Fruit fly (Drosophila melanogaster) whole organism, prepupa: ENCODE measurements around the gene CG44838.

Source experiments
- Blimp-1 ChIP-seq: fragments of 200-800 bp; sonication (Bioruptor generic); optimal IDR thresholded peaks from 3 replicates; lab custom pipeline; 2017; ENCODE audit warnings: missing biosample characterization, missing genetic modification characterization, mild to moderate bottlenecking, moderate library complexity, missing genetic modification reagents
- CG10631 ChIP-seq: fragments of 200-800 bp; sonication (Bioruptor generic); optimal IDR thresholded peaks from 2 replicates; lab custom pipeline; 2016; ENCODE audit warnings: missing biosample characterization, missing genetic modification characterization
- CG11294 ChIP-seq: fragments of 200-800 bp; sonication (Bioruptor generic); IDR thresholded peaks from 2 replicates; pipeline ENCODE4 v1.3.6; 2022; ENCODE audit warnings: missing biosample characterization, missing genetic modification characterization
- CG11762 ChIP-seq: fragments of 200-800 bp; sonication (Bioruptor generic); optimal IDR thresholded peaks from 3 replicates; lab custom pipeline; 2016; ENCODE audit warnings: missing biosample characterization, missing genetic modification characterization; ENCODE audit not compliant: insufficient read depth
- CG11902 ChIP-seq: fragments of 200-800 bp; sonication (Bioruptor generic); optimal IDR thresholded peaks from 3 replicates; lab custom pipeline; 2016; ENCODE audit warnings: missing biosample characterization, missing genetic modification characterization
- CG1621 ChIP-seq: fragments of 200-800 bp; sonication (Bioruptor generic); optimal IDR thresholded peaks from 3 replicates; lab custom pipeline; 2018; ENCODE audit warnings: missing biosample characterization, mild to moderate bottlenecking, missing genetic modification characterization
- CG16779 ChIP-seq: fragments of 200-800 bp; sonication (Bioruptor generic); optimal IDR thresholded peaks from 3 replicates; lab custom pipeline; 2017; ENCODE audit warnings: missing biosample characterization, mild to moderate bottlenecking, missing genetic modification characterization
- CG3032 ChIP-seq: fragments of 200-800 bp; optimal IDR thresholded peaks from 2 replicates; lab custom pipeline; 2019; ENCODE audit warnings: missing biosample characterization, mild to moderate bottlenecking, missing genetic modification characterization, moderate library complexity
- CG31627 ChIP-seq: fragments of 200-800 bp; sonication (Bioruptor generic); optimal IDR thresholded peaks from 3 replicates; lab custom pipeline; 2016; ENCODE audit warnings: missing biosample characterization, missing genetic modification characterization
- CG32006 ChIP-seq: fragments of 200-800 bp; sonication (Bioruptor generic); optimal IDR thresholded peaks from 3 replicates; lab custom pipeline; 2017; ENCODE audit warnings: missing biosample characterization, mild to moderate bottlenecking, missing genetic modification characterization
- CG4318 ChIP-seq: fragments of 200-800 bp; sonication (Bioruptor generic); optimal IDR thresholded peaks from 3 replicates; lab custom pipeline; 2017; ENCODE audit warnings: missing biosample characterization, mild to moderate bottlenecking, missing genetic modification characterization
- CG6276 ChIP-seq: fragments of 200-800 bp; sonication (Bioruptor generic); optimal IDR thresholded peaks from 2 replicates; lab custom pipeline; 2017; ENCODE audit warnings: missing biosample characterization, mild to moderate bottlenecking, missing genetic modification characterization
- CG6808 ChIP-seq: fragments of 200-800 bp; sonication (Bioruptor generic); optimal IDR thresholded peaks from 3 replicates; lab custom pipeline; 2017; ENCODE audit warnings: missing biosample characterization, missing genetic modification characterization, mild to moderate bottlenecking, moderate library complexity, missing genetic modification reagents
- CG7368 ChIP-seq: fragments of 200-800 bp; sonication (Bioruptor generic); optimal IDR thresholded peaks from 3 replicates; lab custom pipeline; 2016; ENCODE audit warnings: missing biosample characterization, missing genetic modification characterization
- CG8319 ChIP-seq: fragments of 200-800 bp; sonication (Bioruptor generic); optimal IDR thresholded peaks from 3 replicates; lab custom pipeline; 2016; ENCODE audit warnings: missing biosample characterization, missing genetic modification characterization
- CG8632 ChIP-seq: fragments of 200-800 bp; sonication (Bioruptor generic); optimal IDR thresholded peaks from 3 replicates; lab custom pipeline; 2016; ENCODE audit warnings: missing biosample characterization, missing genetic modification characterization
- CG9139 ChIP-seq: fragments of 200-800 bp; sonication (Bioruptor generic); optimal IDR thresholded peaks from 3 replicates; lab custom pipeline; 2017; ENCODE audit warnings: missing biosample characterization, mild to moderate bottlenecking, missing genetic modification characterization
- Eip93F ChIP-seq: fragments of 200-800 bp; sonication (Bioruptor generic); optimal IDR thresholded peaks from 2 replicates; lab custom pipeline; 2016; ENCODE audit warnings: missing biosample characterization, mild to moderate bottlenecking, missing genetic modification characterization
- Gug ChIP-seq: fragments of 200-800 bp; sonication (Bioruptor generic); IDR thresholded peaks from 2 replicates; pipeline ENCODE4 v1.3.6; 2022; ENCODE audit warnings: missing biosample characterization, missing genetic modification characterization
- Hr38 ChIP-seq: sonication (Bioruptor generic); optimal IDR thresholded peaks from 2 replicates; lab custom pipeline; 2016; ENCODE audit warnings: missing biosample characterization, missing genetic modification characterization
- Hr4 ChIP-seq: fragments of 200-800 bp; sonication (Bioruptor generic); optimal IDR thresholded peaks from 3 replicates; lab custom pipeline; 2016; ENCODE audit warnings: missing biosample characterization, missing genetic modification characterization
- Lpt ChIP-seq: fragments of 200-800 bp; sonication (Bioruptor generic); optimal IDR thresholded peaks from 3 replicates; lab custom pipeline; 2016; ENCODE audit warnings: missing biosample characterization, missing genetic modification characterization
- Met ChIP-seq: fragments of 200-800 bp; sonication (Bioruptor generic); optimal IDR thresholded peaks from 3 replicates; lab custom pipeline; 2016; ENCODE audit warnings: missing biosample characterization, missing genetic modification characterization
- OdsH ChIP-seq: fragments of 200-800 bp; sonication (Bioruptor generic); optimal IDR thresholded peaks from 3 replicates; lab custom pipeline; 2016; ENCODE audit warnings: missing biosample characterization, missing genetic modification characterization
- Smox ChIP-seq: fragments of 200-800 bp; sonication (Bioruptor generic); optimal IDR thresholded peaks from 3 replicates; lab custom pipeline; 2016; ENCODE audit warnings: missing biosample characterization, missing genetic modification characterization
- Sox102F ChIP-seq: fragments of 200-800 bp; sonication (Bioruptor generic); optimal IDR thresholded peaks from 2 replicates; lab custom pipeline; 2016; ENCODE audit warnings: missing biosample characterization, mild to moderate bottlenecking, missing genetic modification characterization
- Sox14 ChIP-seq: fragments of 200-800 bp; sonication (Bioruptor generic); optimal IDR thresholded peaks from 3 replicates; lab custom pipeline; 2016; ENCODE audit warnings: missing biosample characterization, missing genetic modification characterization
- Sox15 ChIP-seq: fragments of 200-800 bp; sonication (Bioruptor generic); optimal IDR thresholded peaks from 3 replicates; lab custom pipeline; 2016; ENCODE audit warnings: missing biosample characterization, missing genetic modification characterization
- acj6 ChIP-seq: fragments of 200-800 bp; sonication (Bioruptor generic); optimal IDR thresholded peaks from 3 replicates; lab custom pipeline; 2016; ENCODE audit warnings: missing biosample characterization, missing genetic modification characterization
- cyc ChIP-seq: fragments of 200-800 bp; sonication (Bioruptor generic); optimal IDR thresholded peaks from 3 replicates; lab custom pipeline; 2016; ENCODE audit warnings: missing biosample characterization, missing genetic modification characterization
- dac ChIP-seq: fragments of 200-800 bp; sonication (Bioruptor generic); optimal IDR thresholded peaks from 2 replicates; lab custom pipeline; 2017; ENCODE audit warnings: missing biosample characterization, mild to moderate bottlenecking, missing genetic modification characterization
- eg ChIP-seq: fragments of 200-800 bp; sonication (Bioruptor generic); IDR thresholded peaks from 3 replicates; pipeline ENCODE4 v1.3.6; 2022; ENCODE audit warnings: missing biosample characterization, missing genetic modification characterization
- esn ChIP-seq: fragments of 200-800 bp; sonication (Bioruptor generic); optimal IDR thresholded peaks from 2 replicates; lab custom pipeline; 2016; ENCODE audit warnings: missing biosample characterization, mild to moderate bottlenecking, missing genetic modification characterization, moderate library complexity
- fd59A ChIP-seq: fragments of 200-800 bp; sonication (Bioruptor generic); optimal IDR thresholded peaks from 2 replicates; lab custom pipeline; 2017; ENCODE audit warnings: missing biosample characterization, mild to moderate bottlenecking, missing genetic modification characterization, missing genetic modification reagents
- fd85E ChIP-seq: fragments of 200-800 bp; sonication (Bioruptor generic); optimal IDR thresholded peaks from 3 replicates; lab custom pipeline; 2016; ENCODE audit warnings: missing biosample characterization, missing genetic modification characterization
- fkh ChIP-seq: fragments of 200-800 bp; sonication (Bioruptor generic); optimal IDR thresholded peaks from 3 replicates; lab custom pipeline; 2017; ENCODE audit warnings: missing biosample characterization, mild to moderate bottlenecking, missing genetic modification characterization, moderate library complexity
- lz ChIP-seq: fragments of 200-800 bp; sonication (Bioruptor generic); optimal IDR thresholded peaks from 3 replicates; lab custom pipeline; 2016; ENCODE audit warnings: missing biosample characterization, missing genetic modification characterization
- net ChIP-seq: fragments of 200-800 bp; sonication (Bioruptor generic); optimal IDR thresholded peaks from 3 replicates; lab custom pipeline; 2016; ENCODE audit warnings: missing biosample characterization, missing genetic modification characterization
- pdm3 ChIP-seq: fragments of 200-800 bp; sonication (Bioruptor generic); optimal IDR thresholded peaks from 3 replicates; lab custom pipeline; 2016; ENCODE audit warnings: missing biosample characterization, missing genetic modification characterization
- salr ChIP-seq, 2 experiments: fragments of 200-800 bp; sonication (Bioruptor generic); optimal IDR thresholded peaks; 3 replicates each; lab custom pipeline; 2016 to 2018; ENCODE audit warnings: missing biosample characterization in 2 of 2, missing genetic modification characterization in 2 of 2, mild to moderate bottlenecking in 1 of 2
- spab ChIP-seq: fragments of 200-800 bp; sonication (Bioruptor generic); optimal IDR thresholded peaks from 2 replicates; lab custom pipeline; 2017; ENCODE audit warnings: missing biosample characterization, mild to moderate bottlenecking, missing genetic modification characterization, missing genetic modification reagents
- ss ChIP-seq, 2 experiments: fragments of 200-800 bp; sonication (Bioruptor generic); optimal IDR thresholded peaks; 2 replicates in 1 of 2; 3 replicates in 1 of 2; lab custom pipeline; 2017 to 2018; ENCODE audit warnings: mild to moderate bottlenecking in 2 of 2, missing biosample characterization in 2 of 2, missing genetic modification characterization in 2 of 2, moderate library complexity in 1 of 2
- svp ChIP-seq: fragments of 200-800 bp; sonication (Bioruptor generic); peaks from one replicate; lab custom pipeline; 2016; ENCODE audit warnings: missing biosample characterization, missing genetic modification characterization
- topi ChIP-seq: fragments of 200-800 bp; sonication (Bioruptor generic); optimal IDR thresholded peaks from 3 replicates; lab custom pipeline; 2016; ENCODE audit warnings: missing biosample characterization, missing genetic modification characterization
- vri ChIP-seq: fragments of 200-800 bp; sonication (Bioruptor generic); optimal IDR thresholded peaks from 3 replicates; lab custom pipeline; 2016; ENCODE audit warnings: missing biosample characterization, mild to moderate bottlenecking, missing genetic modification characterization

The CG44838 gene

dm6 chr3L:9426656-9427294, 34.1 kb upstream of the CG44838 start, which contains the start of the genes Atat and Shc (continued):
- TF ChIP-seq dac (peak; percentile 98), CG4318 (GFP tag; lab: Kevin White, UChicago) (peak; percentile 99), topi (GFP tag; lab: Kevin White, UChicago) (peak; percentile 99), CG6276 (GFP tag; lab: Kevin White, UChicago) (peak; percentile 90), Lpt (GFP tag; lab: Kevin White, UChicago) (peak; percentile 97), esn (peak; percentile 99), Sox102F (GFP tag; lab: Kevin White, UChicago) (peak; percentile 97), CG16779 (tag; lab: Kevin White, UChicago) (peak; percentile 94), CG11902 (peak; percentile 99), OdsH (GFP tag; lab: Kevin White, UChicago) (peak; percentile 99), Sox14 (GFP tag; lab: Kevin White, UChicago) (peak; percentile 100), Gug (GFP tag; lab: Robert Waterston, UW) (peak; percentile 99), spab (GFP tag; lab: Kevin White, UChicago) (peak; percentile 95), Met (peak; percentile 98), fkh (GFP tag; lab: Kevin White, UChicago) (peak; percentile 87), pdm3 (GFP tag; lab: Kevin White, UChicago) (peak; percentile 99), net (peak; percentile 98), vri (GFP tag; lab: Kevin White, UChicago) (peak; percentile 97), Hr4 (GFP tag; lab: Kevin White, UChicago) (peak; percentile 99), eg (GFP tag; lab: Robert Waterston, UW) (peak; percentile 99), CG32006 (GFP tag; lab: Kevin White, UChicago) (peak; percentile 99), Eip93F (peak; percentile 95), Sox15 (GFP tag; lab: Kevin White, UChicago) (peak; percentile 100), Hr38 (peak; percentile 96), CG1621 (peak; percentile 97), CG11294 (GFP tag; lab: Robert Waterston, UW) (peak; percentile 99), CG8632 (GFP tag; lab: Kevin White, UChicago) (peak; percentile 98), CG7368 (GFP tag; lab: Kevin White, UChicago) (peak; percentile 98), lz (GFP tag; lab: Kevin White, UChicago) (peak; percentile 99)

- TF ChIP-seq Smox (GFP tag; lab: Kevin White, UChicago): peak; percentile 54
- TF ChIP-seq CG8319 (GFP tag; lab: Kevin White, UChicago): no peak
- TF ChIP-seq Blimp-1 (GFP tag; lab: Kevin White, UChicago): peak; percentile 15
- TF ChIP-seq Gug (GFP tag; lab: Robert Waterston, UW): no peak
- TF ChIP-seq acj6 (GFP tag; lab: Kevin White, UChicago): peak; percentile 55
- no peak for TF ChIP-seq Hr38
- peak; percentile 47 for TF ChIP-seq net
- peak; percentile 59 for TF ChIP-seq Sox102F (GFP tag; lab: Kevin White, UChicago)
- TF ChIP-seq CG3032 (tag; lab: Kevin White, UChicago): no peak
- TF ChIP-seq CG32006 (GFP tag; lab: Kevin White, UChicago): no peak
- TF ChIP-seq CG6808 (GFP tag; lab: Kevin White, UChicago): peak; percentile 32
- TF ChIP-seq CG31627: peak; percentile 35
- peak; percentile 34 for TF ChIP-seq OdsH (GFP tag; lab: Kevin White, UChicago)
- TF ChIP-seq CG7368 (GFP tag; lab: Kevin White, UChicago): peak; percentile 11
- TF ChIP-seq svp (GFP tag; lab: Kevin White, UChicago): peak; percentile 77
- no peak for TF ChIP-seq spab (GFP tag; lab: Kevin White, UChicago)
- peak in 1 of 2 experiments; percentile 56 for TF ChIP-seq salr (GFP tag; optimal IDR thresholded peaks at IDR 0.05; lab: Kevin White, UChicago)
- TF ChIP-seq CG11762 (GFP tag; lab: Kevin White, UChicago): no peak
- peak; percentile 53 to 57 for TF ChIP-seq ss (GFP tag; optimal IDR thresholded peaks at IDR 0.05; lab: Kevin White, UChicago)
- no peak for TF ChIP-seq CG10631 (GFP tag; lab: Kevin White, UChicago)
- TF ChIP-seq fd85E: no peak
- peak; percentile 40 for TF ChIP-seq cyc (GFP tag; lab: Kevin White, UChicago)
- TF ChIP-seq dac: no peak
- no peak for TF ChIP-seq CG11902
- peak; percentile 54 for TF ChIP-seq topi (GFP tag; lab: Kevin White, UChicago)
- TF ChIP-seq lz (GFP tag; lab: Kevin White, UChicago): peak; percentile 65
- TF ChIP-seq CG9139: peak; percentile 57
- no peak for TF ChIP-seq fd59A (GFP tag; lab: Kevin White, UChicago)
These were observed 30.9 kb upstream of the CG44838 start, which contains the start of the genes RpS17 and MTF-1 for dm6 chr3L:9429665-9430607. Gene RpS17, minus strand, starts transcription at chr3L:9429821. Gene MTF-1, plus strand, starts transcription at chr3L:9430312.
